Fruit fly (Drosophila melanogaster) whole organism, embryonic: ENCODE measurements around the gene ct.

Experiments used
- Adf1 ChIP-seq: fragments of 200-800 bp; sonication (Bioruptor generic); IDR thresholded peaks from 2 replicates; pipeline ENCODE4 v1.3.6; 2022; ENCODE audit warnings: missing biosample characterization, missing genetic modification characterization
- Antp ChIP-seq: fragments of 200-800 bp; sonication (Bioruptor generic); optimal IDR thresholded peaks from 3 replicates; lab custom pipeline; 2016; ENCODE audit warnings: missing biosample characterization, missing genetic modification characterization
- Bgb ChIP-seq: fragments of 200-800 bp; sonication (Bioruptor generic); IDR thresholded peaks from 2 replicates; pipeline ENCODE4 v1.3.6; 2022; ENCODE audit warnings: missing biosample characterization, missing genetic modification characterization; ENCODE audit not compliant: partially characterized antibody
- CG10979 ChIP-seq: fragments of 200-800 bp; sonication (Bioruptor generic); optimal IDR thresholded peaks from 2 replicates; lab custom pipeline; 2018; ENCODE audit warnings: missing biosample characterization, mild to moderate bottlenecking, missing genetic modification characterization, moderate library complexity
- CG11085 ChIP-seq: fragments of 200-800 bp; sonication (Bioruptor generic); IDR thresholded peaks from 2 replicates; pipeline ENCODE4 v1.3.6; 2022; ENCODE audit warnings: missing biosample characterization, missing genetic modification characterization
- CG11456 ChIP-seq: fragments of 200-800 bp; sonication (Bioruptor generic); IDR thresholded peaks from 3 replicates; pipeline ENCODE4 v1.3.6; 2022; ENCODE audit warnings: missing biosample characterization, missing genetic modification characterization
- CG12104 ChIP-seq: fragments of 200-800 bp; sonication (Bioruptor generic); optimal IDR thresholded peaks from 3 replicates; lab custom pipeline; 2016; ENCODE audit warnings: missing biosample characterization, missing genetic modification characterization
- CG13296 ChIP-seq: fragments of 200-800 bp; sonication (Bioruptor generic); optimal IDR thresholded peaks from 3 replicates; lab custom pipeline; 2018; ENCODE audit warnings: missing biosample characterization, mild to moderate bottlenecking, missing genetic modification characterization
- CG13775 ChIP-seq: fragments of 200-800 bp; sonication (Bioruptor generic); optimal IDR thresholded peaks from 3 replicates; lab custom pipeline; 2017; ENCODE audit warnings: missing biosample characterization, mild to moderate bottlenecking, missing genetic modification characterization
- CG14050 ChIP-seq: fragments of 200-800 bp; sonication (Bioruptor generic); IDR thresholded peaks from 3 replicates; pipeline ENCODE4 v1.3.6; 2022; ENCODE audit warnings: missing biosample characterization, missing genetic modification characterization
- CG14667 ChIP-seq: fragments of 200-800 bp; sonication (Bioruptor generic); IDR thresholded peaks from 2 replicates; pipeline ENCODE4 v1.3.6; 2022; ENCODE audit warnings: missing biosample characterization, missing genetic modification characterization
- CG17802 ChIP-seq: fragments of 200-800 bp; sonication (Bioruptor generic); optimal IDR thresholded peaks from 2 replicates; lab custom pipeline; 2018; ENCODE audit warnings: missing biosample characterization, mild to moderate bottlenecking, missing genetic modification characterization, moderate library complexity
- CG2129 ChIP-seq: fragments of 200-800 bp; sonication (Bioruptor generic); IDR thresholded peaks from 2 replicates; pipeline ENCODE4 v1.3.6; 2022; ENCODE audit warnings: missing biosample characterization, missing genetic modification characterization; ENCODE audit not compliant: partially characterized antibody
- CG31388 ChIP-seq: fragments of 200-800 bp; sonication (Bioruptor generic); optimal IDR thresholded peaks from 2 replicates; lab custom pipeline; 2016; ENCODE audit warnings: missing biosample characterization, missing genetic modification characterization
- CG3281 ChIP-seq: fragments of 200-800 bp; sonication (Bioruptor generic); optimal IDR thresholded peaks from 3 replicates; lab custom pipeline; 2017; ENCODE audit warnings: missing biosample characterization, mild to moderate bottlenecking, missing genetic modification characterization
- CG4854 ChIP-seq: fragments of 200-800 bp; sonication (Bioruptor generic); optimal IDR thresholded peaks from 2 replicates; lab custom pipeline; 2016; ENCODE audit warnings: missing biosample characterization, missing genetic modification characterization, inconsistent platforms
- CG7963 ChIP-seq: fragments of 200-800 bp; sonication (Bioruptor generic); IDR thresholded peaks from 3 replicates; pipeline ENCODE4 v1.3.6; 2022; ENCODE audit warnings: missing biosample characterization, missing genetic modification characterization; ENCODE audit not compliant: partially characterized antibody
- Chrac-16 ChIP-seq: fragments of 200-800 bp; sonication (Bioruptor generic); optimal IDR thresholded peaks from 3 replicates; lab custom pipeline; 2016; ENCODE audit warnings: missing biosample characterization, missing genetic modification characterization
- CkIIα-i1 ChIP-seq: fragments of 200-800 bp; sonication (Bioruptor generic); IDR thresholded peaks from 2 replicates; pipeline ENCODE4 v1.3.6; 2022; ENCODE audit warnings: missing biosample characterization, missing genetic modification characterization
- Dfd ChIP-seq, 2 experiments: fragments of >200 bp; optimal IDR thresholded peaks; 2 replicates each; lab custom pipeline; 2017; ENCODE audit warnings: missing biosample characterization in 2 of 2, missing genetic modification characterization in 2 of 2
- Dip2 ChIP-seq: fragments of 200-800 bp; sonication (Bioruptor generic); IDR thresholded peaks from 2 replicates; pipeline ENCODE4 v1.3.6; 2022; ENCODE audit warnings: missing biosample characterization, missing genetic modification characterization
- GATAe ChIP-seq: fragments of 200-800 bp; sonication (Bioruptor generic); conservative IDR thresholded peaks from 2 replicates; pipeline ENCODE4 v1.3.6; 2022; ENCODE audit warnings: missing biosample characterization, missing genetic modification characterization
- HLH54F ChIP-seq: fragments of 200-800 bp; sonication (Bioruptor generic); optimal IDR thresholded peaks from 3 replicates; lab custom pipeline; 2016; ENCODE audit warnings: missing biosample characterization, missing genetic modification characterization
- Hr39 ChIP-seq: fragments of >200 bp; optimal IDR thresholded peaks from 2 replicates; lab custom pipeline; 2017
- Med ChIP-seq: fragments of 200-800 bp; sonication (Bioruptor generic); peaks from one replicate; lab custom pipeline; 2016; ENCODE audit warnings: missing biosample characterization, missing genetic modification characterization, mild to moderate bottlenecking, inconsistent platforms, moderate library complexity
- NK7.1 ChIP-seq: fragments of 200-800 bp; sonication (Bioruptor generic); optimal IDR thresholded peaks from 3 replicates; lab custom pipeline; 2016; ENCODE audit warnings: missing biosample characterization, missing genetic modification characterization
- Neu2 ChIP-seq: fragments of 200-800 bp; sonication (Bioruptor generic); optimal IDR thresholded peaks from 3 replicates; lab custom pipeline; 2016; ENCODE audit warnings: missing biosample characterization, missing genetic modification characterization, borderline replicate concordance
- NfI ChIP-seq: fragments of 200-800 bp; sonication (Bioruptor generic); optimal IDR thresholded peaks from 3 replicates; lab custom pipeline; 2018; ENCODE audit warnings: missing biosample characterization, mild to moderate bottlenecking, missing genetic modification characterization, moderate library complexity
- Rfx ChIP-seq: fragments of 200-800 bp; sonication (Bioruptor generic); IDR thresholded peaks from 2 replicates; pipeline ENCODE4 v1.3.6; 2022; ENCODE audit warnings: missing biosample characterization, missing genetic modification characterization
- Usf ChIP-seq: fragments of 200-800 bp; sonication (Bioruptor generic); optimal IDR thresholded peaks from 2 replicates; lab custom pipeline; 2017; ENCODE audit warnings: missing genotype, missing biosample characterization, missing genetic modification characterization
- aop ChIP-seq: fragments of 200-800 bp; sonication (Bioruptor generic); IDR thresholded peaks from 2 replicates; pipeline ENCODE4 v1.3.6; 2022; ENCODE audit warnings: missing biosample characterization, missing genetic modification characterization
- az2 ChIP-seq: fragments of 200-800 bp; sonication (Bioruptor generic); optimal IDR thresholded peaks from 3 replicates; lab custom pipeline; 2016; ENCODE audit warnings: missing biosample characterization, missing genetic modification characterization
- bcd ChIP-seq: fragments of 200-800 bp; sonication (Bioruptor generic); optimal IDR thresholded peaks from 2 replicates; lab custom pipeline; 2017; ENCODE audit warnings: missing biosample characterization, mild to moderate bottlenecking, missing genetic modification characterization
- br ChIP-seq: fragments of >200 bp; optimal IDR thresholded peaks from 2 replicates; lab custom pipeline; 2017
- chif ChIP-seq, 2 experiments: fragments of 200-800 bp; sonication (Bioruptor generic); optimal IDR thresholded peaks; 3 replicates each; lab custom pipeline; 2016; ENCODE audit warnings: missing biosample characterization in 2 of 2, missing genetic modification characterization in 2 of 2
- esg ChIP-seq: fragments of 200-800 bp; sonication (Bioruptor generic); conservative IDR thresholded peaks from 2 replicates; pipeline ENCODE4 v1.3.6; 2022; ENCODE audit warnings: missing biosample characterization, missing genetic modification characterization
- fd3F ChIP-seq: fragments of 200-800 bp; sonication (Bioruptor generic); optimal IDR thresholded peaks from 2 replicates; lab custom pipeline; 2018; ENCODE audit warnings: missing biosample characterization, mild to moderate bottlenecking, missing genetic modification characterization, moderate library complexity
- ftz-f1 ChIP-seq: fragments of 200-800 bp; sonication (Bioruptor generic); optimal IDR thresholded peaks from 2 replicates; lab custom pipeline; 2016; ENCODE audit warnings: missing biosample characterization, missing genetic modification characterization
- fu2 ChIP-seq: fragments of 200-800 bp; sonication (Bioruptor generic); optimal IDR thresholded peaks from 2 replicates; lab custom pipeline; 2016; ENCODE audit warnings: missing biosample characterization, missing genetic modification characterization
- gcm ChIP-seq: fragments of 200-800 bp; sonication (Bioruptor generic); optimal IDR thresholded peaks from 2 replicates; lab custom pipeline; 2019; ENCODE audit warnings: missing biosample characterization, mild to moderate bottlenecking, missing genetic modification characterization, moderate library complexity
- hkb ChIP-seq, 2 experiments: fragments of 200-800 bp in 1 of 2; fragments of >200 bp in 1 of 2; sonication (Bioruptor generic) in 1 of 2; IDR thresholded peaks in 1 of 2; optimal IDR thresholded peaks in 1 of 2; 2 replicates each; pipeline versions ENCODE4 v1.3.6 to Lab custom; 2017 to 2022; ENCODE audit warnings: missing biosample characterization in 1 of 2, missing genetic modification characterization in 1 of 2
- inv ChIP-seq: fragments of 200-800 bp; sonication (Bioruptor generic); IDR thresholded peaks from 2 replicates; pipeline ENCODE4 v1.3.6; 2022; ENCODE audit warnings: missing biosample characterization, missing genetic modification characterization; ENCODE audit not compliant: partially characterized antibody
- nerfin-2 ChIP-seq: fragments of 200-800 bp; sonication (Bioruptor generic); IDR thresholded peaks from 2 replicates; pipeline ENCODE4 v1.3.6; 2022; ENCODE audit warnings: missing biosample characterization, missing genetic modification characterization; ENCODE audit not compliant: partially characterized antibody
- nom ChIP-seq: fragments of 200-800 bp; sonication (Bioruptor generic); optimal IDR thresholded peaks from 2 replicates; lab custom pipeline; 2017; ENCODE audit warnings: missing biosample characterization, missing genetic modification characterization, mild to moderate bottlenecking, moderate library complexity, missing genetic modification reagents
- onecut ChIP-seq: fragments of 200-800 bp; sonication (Bioruptor generic); IDR thresholded peaks from 2 replicates; pipeline ENCODE4 v1.3.6; 2022; ENCODE audit warnings: missing biosample characterization, missing genetic modification characterization
- pho ChIP-seq: fragments of 200-800 bp; sonication (Bioruptor generic); optimal IDR thresholded peaks from 2 replicates; lab custom pipeline; 2016; ENCODE audit warnings: missing biosample characterization, missing genetic modification characterization
- pzg ChIP-seq: fragments of 200-800 bp; sonication (Bioruptor generic); optimal IDR thresholded peaks from 3 replicates; lab custom pipeline; 2018; ENCODE audit warnings: missing biosample characterization, mild to moderate bottlenecking, missing genetic modification characterization, moderate library complexity
- sisA ChIP-seq: fragments of 200-800 bp; sonication (Bioruptor generic); IDR thresholded peaks from 2 replicates; pipeline ENCODE4 v1.3.6; 2022; ENCODE audit warnings: missing biosample characterization, missing genetic modification characterization
- usp ChIP-seq: fragments of >200 bp; optimal IDR thresholded peaks from 2 replicates; lab custom pipeline; 2017; ENCODE audit warnings: missing biosample characterization, missing genetic modification characterization

Gene ct

DNA sequence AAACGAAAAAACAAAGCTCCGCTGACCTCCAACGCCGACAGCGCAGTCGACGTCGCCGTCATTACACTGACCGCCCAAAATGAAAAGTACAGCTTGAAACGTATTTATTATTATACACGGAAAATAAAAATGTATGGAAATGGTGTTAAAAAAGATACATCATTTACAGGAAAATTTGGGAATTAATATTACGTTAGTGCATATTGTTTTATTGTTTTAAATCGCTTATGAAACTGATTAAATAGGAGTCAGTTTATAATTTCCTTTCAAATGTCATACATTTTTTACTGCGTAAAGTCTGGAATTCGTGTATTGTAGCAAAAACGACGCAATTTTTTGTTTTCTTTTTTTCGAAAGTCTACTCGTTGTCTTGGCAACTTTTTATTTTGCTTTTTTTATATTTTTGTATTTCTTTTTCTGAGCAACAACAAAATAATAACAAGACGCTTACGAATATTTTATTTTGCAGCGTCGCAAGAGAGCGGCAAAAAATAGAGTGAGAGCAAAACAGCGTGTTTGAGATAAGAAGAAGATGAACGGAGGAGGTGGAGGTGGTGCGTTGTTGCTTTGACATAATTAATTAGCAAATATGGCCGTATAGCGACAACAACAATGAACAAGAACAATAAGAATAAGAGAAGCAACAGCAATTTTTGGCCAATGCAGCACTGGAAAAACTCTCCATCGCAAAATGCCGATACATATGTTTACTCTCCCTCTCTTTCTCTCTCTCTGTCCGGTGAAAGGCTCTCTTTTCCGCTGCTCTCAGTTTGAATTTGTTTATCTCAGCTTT lies 83.9 kb downstream of the ct start (continued):
- peak; percentile 74 for TF ChIP-seq Rfx (GFP tag; lab: Robert Waterston, UW)
- TF ChIP-seq ftz-f1: peak; percentile 24
- peak; percentile 17 for TF ChIP-seq NK7.1 (GFP tag; lab: Kevin White, UChicago)
- peak; percentile 95 for TF ChIP-seq Adf1 (GFP tag; lab: Robert Waterston, UW)
- TF ChIP-seq CG31388 (GFP tag; lab: Kevin White, UChicago): no peak
- peak; percentile 70 for TF ChIP-seq HLH54F (GFP tag; lab: Kevin White, UChicago)
- no peak for TF ChIP-seq Hr39 (lab: Kevin White, UChicago)
- peak; percentile 63 for TF ChIP-seq CG13775
- peak; percentile 79 for TF ChIP-seq pho (GFP tag; lab: Kevin White, UChicago)
- TF ChIP-seq usp (GFP tag; lab: Kevin White, UChicago): no peak
- peak; percentile 56 for TF ChIP-seq GATAe (GFP tag; lab: Robert Waterston, UW)
- peak; percentile 92 for TF ChIP-seq Med (GFP tag; lab: Kevin White, UChicago)
- no peak for TF ChIP-seq Usf (GFP tag; lab: Kevin White, UChicago)
- TF ChIP-seq CG10979 (tag; lab: Kevin White, UChicago): peak; percentile 60
- peak; percentile 75 for TF ChIP-seq CG4854 (GFP tag; lab: Kevin White, UChicago)
- no peak for TF ChIP-seq CG7963 (GFP tag; lab: Robert Waterston, UW)
- peak; percentile 48; the same call in 1 of the 2 replicates for TF ChIP-seq CG14667 (GFP tag; lab: Robert Waterston, UW)
- TF ChIP-seq Bgb (GFP tag; lab: Robert Waterston, UW): no peak
- peak; percentile 76 for TF ChIP-seq CG13296
- TF ChIP-seq Dfd (GFP tag; optimal IDR thresholded peaks at IDR 0.05; lab: Kevin White, UChicago): no peak
- no peak for TF ChIP-seq CG17802
- TF ChIP-seq CG2129 (GFP tag; lab: Robert Waterston, UW): no peak
- no peak for TF ChIP-seq inv (GFP tag; lab: Robert Waterston, UW)
- no peak; the same call in 1 of the 2 replicates for TF ChIP-seq Dip2 (GFP tag; lab: Robert Waterston, UW)
- no peak for TF ChIP-seq nerfin-2 (GFP tag; lab: Robert Waterston, UW)
- TF ChIP-seq gcm (GFP tag; lab: Kevin White, UChicago): peak; percentile 62
- TF ChIP-seq br (lab: Kevin White, UChicago): no peak
- TF ChIP-seq fd3F: peak; percentile 77
- TF ChIP-seq nom: peak; percentile 97
- peak; percentile 29; the same call in 1 of the 3 replicates for TF ChIP-seq CG14050 (GFP tag; lab: Robert Waterston, UW)
- peak; percentile 73 for TF ChIP-seq NfI (GFP tag; lab: Kevin White, UChicago)
- TF ChIP-seq onecut: peak; percentile 18; the same call in 1 of the 2 replicates
- TF ChIP-seq pzg (GFP tag; lab: Kevin White, UChicago): no peak
- TF ChIP-seq sisA (GFP tag; lab: Robert Waterston, UW): peak; percentile 60
- TF ChIP-seq Antp (GFP tag; lab: Kevin White, UChicago): peak; percentile 54
- TF ChIP-seq CG12104 (GFP tag; lab: Kevin White, UChicago): peak; percentile 76
- TF ChIP-seq fu2: peak; percentile 84
- peak; percentile 60 for TF ChIP-seq chif (GFP tag; optimal IDR thresholded peaks at IDR 0.05; lab: Kevin White, UChicago)
- peak; percentile 87 for TF ChIP-seq CG3281 (GFP tag; lab: Kevin White, UChicago)
- no peak for TF ChIP-seq aop (GFP tag; lab: Robert Waterston, UW)
- peak; percentile 42 for TF ChIP-seq az2 (GFP tag; lab: Kevin White, UChicago)
- no peak for TF ChIP-seq CkIIα-i1 (GFP tag; lab: Robert Waterston, UW)
- TF ChIP-seq Chrac-16 (GFP tag; lab: Kevin White, UChicago): peak; percentile 53
- TF ChIP-seq bcd: peak; percentile 71
- TF ChIP-seq hkb (optimal IDR thresholded peaks at IDR 0.05; lab: Kevin White, UChicago): no peak
- peak; percentile 59 for TF ChIP-seq hkb (GFP tag; IDR thresholded peaks at IDR 0.05; lab: Robert Waterston, UW)
- no peak for TF ChIP-seq Neu2
- TF ChIP-seq CG11085: no peak
- TF ChIP-seq CG11456 (GFP tag; lab: Robert Waterston, UW): peak; percentile 57; the same call in 1 of the 3 replicates
- peak; percentile 73 for TF ChIP-seq esg
